Worm (Caenorhabditis elegans) whole organism, L4 larva: ENCODE data around the gene snf-10.

Experiments used
- F26F4.8 ChIP-seq: fragments of 200-800 bp; sonication (Bioruptor generic); conservative IDR thresholded peaks from 2 replicates; pipeline ENCODE4 v1.3.6; 2022; ENCODE audit warnings: missing genetic modification characterization, missing compliant biosample characterization
- T26A8.4 ChIP-seq: fragments of 200-800 bp; sonication (Bioruptor generic); IDR thresholded peaks from 2 replicates; pipeline ENCODE4 v1.3.6; 2022; ENCODE audit warnings: missing genetic modification characterization, missing compliant biosample characterization
- Y105C5A.15 ChIP-seq: fragments of 200-800 bp; sonication (Bioruptor generic); IDR thresholded peaks from 2 replicates; pipeline ENCODE4 v1.3.6; 2022; ENCODE audit warnings: missing genetic modification characterization, missing compliant biosample characterization
- Y75B8A.6 ChIP-seq: fragments of 200-800 bp; sonication (Bioruptor generic); IDR thresholded peaks from 2 replicates; pipeline ENCODE4 v1.3.6; 2022; ENCODE audit warnings: missing genetic modification reagents, missing genetic modification characterization, missing compliant biosample characterization
- ZK546.5 ChIP-seq, 2 experiments: sonication (generic microtip); optimal IDR thresholded peaks; 2 replicates each; lab custom pipeline; 2017; ENCODE audit warnings: missing biosample characterization in 2 of 2, missing genetic modification characterization in 2 of 2
- aha-1 ChIP-seq: fragments of 150-350 bp; peaks from one replicate; lab custom pipeline; 2014; ENCODE audit warnings: missing biosample characterization, missing genetic modification characterization
- ama-1 ChIP-seq: fragments of 150-350 bp; optimal IDR thresholded peaks from 2 replicates; lab custom pipeline; 2014; ENCODE audit warnings: inconsistent platforms, mixed read lengths
- attf-4 ChIP-seq: sonication (generic microtip); optimal IDR thresholded peaks from 3 replicates; lab custom pipeline; 2017; ENCODE audit warnings: missing biosample characterization, missing genetic modification characterization
- ceh-28 ChIP-seq: fragments of 150-350 bp; optimal IDR thresholded peaks from 2 replicates; lab custom pipeline; 2014; ENCODE audit warnings: missing biosample characterization, missing genetic modification reagents, missing genetic modification characterization
- ceh-82 ChIP-seq: sonication (generic microtip); optimal IDR thresholded peaks from 2 replicates; lab custom pipeline; 2017; ENCODE audit warnings: missing biosample characterization, missing genetic modification characterization
- daf-16 ChIP-seq, 3 experiments: sonication (generic microtip); optimal IDR thresholded peaks; 2 replicates each; lab custom pipeline; 2016 to 2017; ENCODE audit warnings: missing genetic modification characterization in 3 of 3, missing genetic modification reagents in 3 of 3, mild to moderate bottlenecking in 2 of 3, missing compliant biosample characterization in 2 of 3, missing biosample characterization in 1 of 3, moderate library complexity in 1 of 3
- dmd-6 ChIP-seq: fragments of 200-800 bp; sonication (Bioruptor generic); IDR thresholded peaks from 2 replicates; pipeline ENCODE4 v1.3.6; 2022; ENCODE audit warnings: missing genetic modification reagents, missing genetic modification characterization, missing compliant biosample characterization
- dve-1 ChIP-seq: sonication (generic microtip); optimal IDR thresholded peaks from 2 replicates; lab custom pipeline; 2017; ENCODE audit warnings: antibody characterized with exemption, mild to moderate bottlenecking, missing genetic modification characterization, missing compliant biosample characterization; ENCODE audit not compliant: insufficient read depth
- egl-27 ChIP-seq: sonication (generic microtip); optimal IDR thresholded peaks from 3 replicates; lab custom pipeline; 2017; ENCODE audit warnings: missing biosample characterization, missing genetic modification reagents, missing genetic modification characterization
- egl-43 ChIP-seq: fragments of 200-800 bp; sonication (Bioruptor generic); IDR thresholded peaks from 2 replicates; pipeline ENCODE4 v1.3.6; 2022; ENCODE audit warnings: missing genetic modification reagents, missing genetic modification characterization, missing compliant biosample characterization
- hif-1 ChIP-seq, 2 experiments: sonication (generic microtip); optimal IDR thresholded peaks; 2 replicates each; lab custom pipeline; 2016 to 2017; ENCODE audit warnings: missing compliant biosample characterization in 2 of 2, missing genetic modification characterization in 2 of 2, missing genetic modification reagents in 2 of 2, missing genotype in 2 of 2, mild to moderate bottlenecking in 1 of 2
- hlh-30 ChIP-seq: sonication (generic microtip); optimal IDR thresholded peaks from 2 replicates; lab custom pipeline; 2017; ENCODE audit warnings: antibody characterized with exemption, mild to moderate bottlenecking, missing genetic modification characterization, missing compliant biosample characterization; ENCODE audit not compliant: insufficient read depth
- lin-39 ChIP-seq: fragments of 150-350 bp; optimal IDR thresholded peaks from 2 replicates; lab custom pipeline; 2014; ENCODE audit warnings: missing biosample characterization, missing genetic modification reagents, missing genetic modification characterization
- lsy-2 ChIP-seq, 2 experiments: fragments of 150-350 bp in 1 of 2; sonication (generic microtip) in 1 of 2; optimal IDR thresholded peaks; 2 replicates each; lab custom pipeline; 2014 to 2017; ENCODE audit warnings: missing biosample characterization in 2 of 2, missing genetic modification characterization in 2 of 2
- mdl-1 ChIP-seq, 2 experiments: fragments of 150-350 bp in 1 of 2; sonication (generic microtip) in 1 of 2; optimal IDR thresholded peaks; 2 replicates each; lab custom pipeline; 2014 to 2017; ENCODE audit warnings: missing biosample characterization in 2 of 2, missing genetic modification characterization in 2 of 2
- mdt-29 ChIP-seq: fragments of 200-800 bp; sonication (Bioruptor generic); IDR thresholded peaks from 2 replicates; pipeline ENCODE4 v1.3.6; 2022; ENCODE audit warnings: missing genetic modification reagents, missing genetic modification characterization, missing compliant biosample characterization
- mes-2 ChIP-seq: sonication (generic microtip); optimal IDR thresholded peaks from 2 replicates; lab custom pipeline; 2016; ENCODE audit warnings: missing genotype, mild to moderate bottlenecking, missing genetic modification characterization, missing compliant biosample characterization; ENCODE audit not compliant: poor library complexity, severe bottlenecking
- mxl-2 ChIP-seq: fragments of 200-800 bp; sonication (Bioruptor generic); conservative IDR thresholded peaks from 2 replicates; pipeline ENCODE4 v1.3.6; 2022; ENCODE audit warnings: missing genetic modification reagents, missing genetic modification characterization, missing compliant biosample characterization
- nhr-10 ChIP-seq: fragments of 150-350 bp; optimal IDR thresholded peaks from 2 replicates; lab custom pipeline; 2014; ENCODE audit warnings: missing biosample characterization, missing genetic modification characterization
- nhr-102 ChIP-seq: sonication (generic microtip); optimal IDR thresholded peaks from 2 replicates; lab custom pipeline; 2016; ENCODE audit warnings: mild to moderate bottlenecking, missing genetic modification characterization, moderate library complexity, missing compliant biosample characterization
- nhr-111 ChIP-seq: fragments of 200-800 bp; sonication (Bioruptor generic); optimal IDR thresholded peaks from 2 replicates; lab custom pipeline; 2018; ENCODE audit warnings: mild to moderate bottlenecking, missing genetic modification characterization, missing compliant biosample characterization
- nhr-28 ChIP-seq: fragments of 150-350 bp; optimal IDR thresholded peaks from 2 replicates; lab custom pipeline; 2014; ENCODE audit warnings: missing biosample characterization, missing genetic modification characterization
- nhr-48 ChIP-seq: sonication (generic microtip); optimal IDR thresholded peaks from 2 replicates; lab custom pipeline; 2016; ENCODE audit warnings: mild to moderate bottlenecking, missing genetic modification characterization, missing compliant biosample characterization
- nhr-76 ChIP-seq: fragments of 150-350 bp; optimal IDR thresholded peaks from 2 replicates; lab custom pipeline; 2014; ENCODE audit warnings: missing biosample characterization, missing genetic modification characterization
- pqm-1 ChIP-seq: sonication (generic microtip); optimal IDR thresholded peaks from 2 replicates; lab custom pipeline; 2017; ENCODE audit warnings: missing biosample characterization, missing genetic modification characterization
- saeg-2 ChIP-seq: fragments of 200-800 bp; sonication (Bioruptor generic); IDR thresholded peaks from 2 replicates; pipeline ENCODE4 v1.3.6; 2022; ENCODE audit warnings: missing genetic modification reagents, missing genetic modification characterization, missing compliant biosample characterization
- snpc-1.2 ChIP-seq: fragments of 200-800 bp; sonication (Bioruptor generic); IDR thresholded peaks from 2 replicates; pipeline ENCODE4 v1.3.6; 2022; ENCODE audit warnings: missing genetic modification reagents, missing genetic modification characterization, missing compliant biosample characterization
- unc-62 ChIP-seq, 3 experiments: fragments of 150-350 bp in 1 of 3; sonication (generic microtip); optimal IDR thresholded peaks in 2 of 3; peaks in 1 of 3; 1 replicate in 1 of 3; 2 replicates in 2 of 3; lab custom pipeline; 2014 to 2017; ENCODE audit warnings: missing biosample characterization in 3 of 3, missing genetic modification characterization in 3 of 3, missing genetic modification reagents in 3 of 3, missing genotype in 1 of 3
- zfp-3 ChIP-seq: fragments of 200-800 bp; sonication (Bioruptor generic); conservative IDR thresholded peaks from 2 replicates; pipeline ENCODE4 v1.3.6; 2022; ENCODE audit warnings: missing genetic modification reagents, missing genetic modification characterization, missing compliant biosample characterization
- zip-11 ChIP-seq: fragments of 200-800 bp; sonication (Bioruptor generic); IDR thresholded peaks from 2 replicates; pipeline ENCODE4 v1.3.6; 2022; ENCODE audit warnings: missing genetic modification characterization, missing compliant biosample characterization
- ztf-7 ChIP-seq: fragments of 150-350 bp; optimal IDR thresholded peaks from 2 replicates; lab custom pipeline; 2014; ENCODE audit warnings: missing biosample characterization, missing genetic modification characterization

The snf-10 gene

ce11 chrV:10472901-10473774, 32.5 kb upstream of the snf-10 start:
- TF ChIP-seq unc-62 (GFP tag; optimal IDR thresholded peaks at IDR 0.05 in 1 of 2; lab: Kevin White, UChicago) = peak in 1 of 2 experiments; percentile 31
- TF ChIP-seq unc-62 (tag; optimal IDR thresholded peaks at IDR 0.05; lab: Kevin White, UChicago) = no peak
- peak; percentile 0 for TF ChIP-seq nhr-28 (tag; lab: Kevin White, UChicago)
- peak; percentile 95 for TF ChIP-seq aha-1 (tag; lab: Kevin White, UChicago)
- TF ChIP-seq hif-1 (tag; optimal IDR thresholded peaks at IDR 0.05; lab: Kevin White, UChicago) = peak; percentile 49 to 81
- TF ChIP-seq ceh-28 (tag; lab: Kevin White, UChicago) = no peak

ce11 chrV:10471007-10471406, 30.4 kb upstream of the snf-10 start:
- TF ChIP-seq Y105C5A.15 (no peak), lin-39 (tag; lab: Kevin White, UChicago) (no peak), Y75B8A.6 (GFP tag; lab: Robert Waterston, UW) (0 out of 2 replicates have a peak, but pooled peaks have one; percentile 6), zfp-3 (GFP tag; lab: Robert Waterston, UW) (0 out of 2 replicates have a peak, but pooled peaks have one; percentile 25), ama-1 (lab: Kevin White, UChicago) (peak; percentile 46), F26F4.8 (GFP tag; lab: Robert Waterston, UW) (0 out of 2 replicates have a peak, but pooled peaks have one; percentile 31), hif-1 (tag; optimal IDR thresholded peaks at IDR 0.05; lab: Kevin White, UChicago) (peak in 1 of 2 experiments; percentile 23), aha-1 (tag; lab: Kevin White, UChicago) (peak; percentile 97)

- TF ChIP-seq attf-4 (tag; lab: Kevin White, UChicago) (no peak), egl-27 (tag; lab: Kevin White, UChicago) (no peak), mxl-2 (no peak), ceh-82 (tag; lab: Kevin White, UChicago) (no peak), aha-1 (tag; lab: Kevin White, UChicago) (peak; percentile 92), nhr-102 (tag; lab: Kevin White, UChicago) (no peak), saeg-2 (GFP tag; lab: Robert Waterston, UW) (no peak)
Measured at ce11 chrV:10469845-10470244, 29.2 kb upstream of the snf-10 start.

- TF ChIP-seq unc-62 (GFP tag; optimal IDR thresholded peaks at IDR 0.05 in 1 of 2; lab: Kevin White, UChicago) (peak in 1 of 2 experiments; percentile 95), unc-62 (tag; optimal IDR thresholded peaks at IDR 0.05; lab: Kevin White, UChicago) (no peak), ztf-7 (tag; lab: Kevin White, UChicago) (no peak), daf-16 (GFP tag; optimal IDR thresholded peaks at IDR 0.05; lab: Kevin White, UChicago) (peak in 1 of 2 experiments; percentile 55), daf-16 (tag; optimal IDR thresholded peaks at IDR 0.05; lab: Kevin White, UChicago) (no peak)
Measured at ce11 chrV:10468709-10469108, 28.1 kb upstream of the snf-10 start.

ce11 chrV:10468190-10468589, 27.6 kb upstream of the snf-10 start, which contains the start of gene egl-9:
Gene egl-9 (plus strand): TSS chrV:10468517.
- no peak for TF ChIP-seq zip-11 (GFP tag; lab: Robert Waterston, UW)
- TF ChIP-seq mdt-29 (GFP tag; lab: Robert Waterston, UW) = peak; percentile 33; the same call in 1 of the 2 replicates
- peak; percentile 51; the same call in 1 of the 2 replicates for TF ChIP-seq T26A8.4 (GFP tag; lab: Robert Waterston, UW)
- TF ChIP-seq nhr-48 (tag; lab: Kevin White, UChicago) = peak; percentile 53
- TF ChIP-seq mdl-1 (tag; optimal IDR thresholded peaks at IDR 0.05; lab: Kevin White, UChicago) = peak in 1 of 2 experiments; percentile 62
- TF ChIP-seq nhr-111 (GFP tag; lab: Kevin White, UChicago) = no peak
- peak in 1 of 2 experiments; percentile 57 for TF ChIP-seq lsy-2 (tag; optimal IDR thresholded peaks at IDR 0.05; lab: Kevin White, UChicago)
- no peak for TF ChIP-seq snpc-1.2 (GFP tag; lab: Robert Waterston, UW)
- TF ChIP-seq mes-2 (tag; lab: Kevin White, UChicago) = peak; percentile 55
- peak; percentile 99 for TF ChIP-seq aha-1 (tag; lab: Kevin White, UChicago)
- TF ChIP-seq Y75B8A.6 (GFP tag; lab: Robert Waterston, UW) = 0 out of 2 replicates have a peak, but pooled peaks have one; percentile 16
- TF ChIP-seq egl-43 = no peak
- TF ChIP-seq dmd-6 = peak; percentile 91
- peak; percentile 59 for TF ChIP-seq ama-1 (lab: Kevin White, UChicago)
- peak; percentile 82 for TF ChIP-seq dve-1
- TF ChIP-seq ZK546.5 (tag; optimal IDR thresholded peaks at IDR 0.05; lab: Kevin White, UChicago) = no peak
- TF ChIP-seq nhr-10 (tag; lab: Kevin White, UChicago) = no peak
- TF ChIP-seq unc-62 (GFP tag; optimal IDR thresholded peaks at IDR 0.05 in 1 of 2; lab: Kevin White, UChicago) = peak in 1 of 2 experiments; percentile 24
- TF ChIP-seq unc-62 (tag; optimal IDR thresholded peaks at IDR 0.05; lab: Kevin White, UChicago) = no peak
- TF ChIP-seq saeg-2 (GFP tag; lab: Robert Waterston, UW) = no peak
- TF ChIP-seq zfp-3 (GFP tag; lab: Robert Waterston, UW) = peak; percentile 56
- no peak for TF ChIP-seq nhr-76 (tag; lab: Kevin White, UChicago)
- TF ChIP-seq daf-16 (GFP tag; optimal IDR thresholded peaks at IDR 0.05; lab: Kevin White, UChicago) = no peak
- peak; percentile 65 for TF ChIP-seq daf-16 (tag; optimal IDR thresholded peaks at IDR 0.05; lab: Kevin White, UChicago)
- peak; percentile 19 for TF ChIP-seq pqm-1 (tag; lab: Kevin White, UChicago)
- TF ChIP-seq nhr-28 (tag; lab: Kevin White, UChicago) = peak; percentile 64
- TF ChIP-seq hlh-30 (tag; lab: Kevin White, UChicago) = peak; percentile 85
